Fruit fly (Drosophila melanogaster): ENCODE data around the gene Aven.

Aven gene

dm6 chrX:12653574-12653973, 24.1 kb upstream of the Aven start, which contains the start of gene CkIalpha:
Gene CkIalpha (plus strand): TSS chrX:12653626.
- TF ChIP-seq CG5953 (GFP tag; IDR thresholded peaks at IDR 0.05): no peak
- 0 out of 3 replicates have a peak, but pooled peaks have one; percentile 36 for TF ChIP-seq so (GFP tag; IDR thresholded peaks at IDR 0.05)
- no peak for TF ChIP-seq ac (GFP tag; optimal IDR thresholded peaks at IDR 0.05)
- TF ChIP-seq pnt (GFP tag; optimal IDR thresholded peaks at IDR 0.05): no peak
- TF ChIP-seq ro (GFP tag; IDR thresholded peaks at IDR 0.05): no peak
- no peak for TF ChIP-seq CG17359 (tag; optimal IDR thresholded peaks at IDR 0.05)
- peak; percentile 55; the same call in 1 of the 2 replicates for TF ChIP-seq CG7372 (GFP tag; IDR thresholded peaks at IDR 0.05)
- TF ChIP-seq abd-A (tag; optimal IDR thresholded peaks at IDR 0.05): no peak
- TF ChIP-seq CG8089 (GFP tag; optimal IDR thresholded peaks at IDR 0.05): no peak
- peak; percentile 99 for TF ChIP-seq zen2 (GFP tag; IDR thresholded peaks at IDR 0.05; ENCODE audit: partially characterized antibody)
- no peak for TF ChIP-seq lola (GFP tag; optimal IDR thresholded peaks at IDR 0.05)
- no peak for TF ChIP-seq Mrtf (GFP tag; IDR thresholded peaks at IDR 0.05)
- no peak for TF ChIP-seq wor (GFP tag; IDR thresholded peaks at IDR 0.05)
- peak; percentile 0 for TF ChIP-seq Meics (GFP tag; optimal IDR thresholded peaks at IDR 0.05)
- peak; percentile 97 for TF ChIP-seq hb (GFP tag; IDR thresholded peaks at IDR 0.05; ENCODE audit: partially characterized antibody)
- peak; percentile 65 for TF ChIP-seq CG7987 (GFP tag; optimal IDR thresholded peaks at IDR 0.05)
- TF ChIP-seq CG11247 (GFP tag; IDR thresholded peaks at IDR 0.05): peak; percentile 60; the same call in 1 of the 2 replicates
- TF ChIP-seq NC2α (GFP tag; optimal IDR thresholded peaks at IDR 0.05): peak; percentile 5
- no peak for TF ChIP-seq Sox102F (GFP tag; optimal IDR thresholded peaks at IDR 0.05)
- TF ChIP-seq Nf-YA (GFP tag; IDR thresholded peaks at IDR 0.05): no peak
- peak; percentile 61 for TF ChIP-seq CG12391 (tag; optimal IDR thresholded peaks at IDR 0.05)
- TF ChIP-seq Lim3 (GFP tag; IDR thresholded peaks at IDR 0.05): no peak
- TF ChIP-seq Chrac-16 (GFP tag; optimal IDR thresholded peaks at IDR 0.05): peak; percentile 40
- TF ChIP-seq CG1603 (tag; optimal IDR thresholded peaks at IDR 0.05): peak; percentile 88
- TF ChIP-seq CG4328 (GFP tag; optimal IDR thresholded peaks at IDR 0.05): no peak
- TF ChIP-seq CG9437 (GFP tag; optimal IDR thresholded peaks at IDR 0.05): no peak
- no peak for TF ChIP-seq CG6654 (GFP tag; optimal IDR thresholded peaks at IDR 0.05)
- no peak for TF ChIP-seq cg (GFP tag; optimal IDR thresholded peaks at IDR 0.05)
- TF ChIP-seq chn (GFP tag; optimal IDR thresholded peaks at IDR 0.05): peak; percentile 50
- TF ChIP-seq luna (GFP tag; optimal IDR thresholded peaks at IDR 0.05): peak; percentile 66
- TF ChIP-seq pan (optimal IDR thresholded peaks at IDR 0.05): no peak
- TF ChIP-seq pan (GFP tag; optimal IDR thresholded peaks at IDR 0.05 in 1 of 2, IDR thresholded peaks at IDR 0.05 in 1 of 2): peak in 1 of 2 experiments; percentile 16
- peak; percentile 62 for TF ChIP-seq nmo (GFP tag; optimal IDR thresholded peaks at IDR 0.05)
- peak; percentile 32 for TF ChIP-seq CG4282 (GFP tag; optimal IDR thresholded peaks at IDR 0.05)
- peak; percentile 52 for TF ChIP-seq NfI (GFP tag; optimal IDR thresholded peaks at IDR 0.05)
- TF ChIP-seq Ssrp (tag; optimal IDR thresholded peaks at IDR 0.05): no peak
- no peak for TF ChIP-seq TFAM (GFP tag; optimal IDR thresholded peaks at IDR 0.05)
- TF ChIP-seq lab (GFP tag; optimal IDR thresholded peaks at IDR 0.05): peak; percentile 58
- TF ChIP-seq Max (GFP tag; optimal IDR thresholded peaks at IDR 0.05): peak; percentile 26
- TF ChIP-seq CG2678 (tag; optimal IDR thresholded peaks at IDR 0.05): no peak
- TF ChIP-seq ERR (GFP tag; optimal IDR thresholded peaks at IDR 0.05): peak; percentile 72
- TF ChIP-seq hbn (GFP tag; IDR thresholded peaks at IDR 0.05; ENCODE audit: partially characterized antibody): peak; percentile 98
- TF ChIP-seq pzg (GFP tag; optimal IDR thresholded peaks at IDR 0.05): peak; percentile 99
- TF ChIP-seq Abd-B (GFP tag; optimal IDR thresholded peaks at IDR 0.05): no peak
- peak; percentile 42 for TF ChIP-seq tx (GFP tag; optimal IDR thresholded peaks at IDR 0.05)
- no peak for TF ChIP-seq Hand (GFP tag; optimal IDR thresholded peaks at IDR 0.05)
- TF ChIP-seq ap (GFP tag; IDR thresholded peaks at IDR 0.05): no peak
- peak; percentile 32 for TF ChIP-seq bab2 (GFP tag; optimal IDR thresholded peaks at IDR 0.05)
- peak; percentile 31 for TF ChIP-seq CG11398 (GFP tag; optimal IDR thresholded peaks at IDR 0.05)
- no peak for TF ChIP-seq seq (GFP tag; IDR thresholded peaks at IDR 0.05)
